Fruit fly (Drosophila melanogaster) ovary, adult (tissue): ENCODE measurements around the gene Setd3.

ENCODE experiments used
- CG17801 ChIP-seq: fragments of 200-800 bp; optimal IDR thresholded peaks from 2 replicates; lab custom pipeline; 2019; ENCODE audit warnings: missing biosample characterization, mild to moderate bottlenecking, missing genetic modification characterization, moderate library complexity; ENCODE audit not compliant: partially characterized antibody

The Setd3 gene

DNA sequence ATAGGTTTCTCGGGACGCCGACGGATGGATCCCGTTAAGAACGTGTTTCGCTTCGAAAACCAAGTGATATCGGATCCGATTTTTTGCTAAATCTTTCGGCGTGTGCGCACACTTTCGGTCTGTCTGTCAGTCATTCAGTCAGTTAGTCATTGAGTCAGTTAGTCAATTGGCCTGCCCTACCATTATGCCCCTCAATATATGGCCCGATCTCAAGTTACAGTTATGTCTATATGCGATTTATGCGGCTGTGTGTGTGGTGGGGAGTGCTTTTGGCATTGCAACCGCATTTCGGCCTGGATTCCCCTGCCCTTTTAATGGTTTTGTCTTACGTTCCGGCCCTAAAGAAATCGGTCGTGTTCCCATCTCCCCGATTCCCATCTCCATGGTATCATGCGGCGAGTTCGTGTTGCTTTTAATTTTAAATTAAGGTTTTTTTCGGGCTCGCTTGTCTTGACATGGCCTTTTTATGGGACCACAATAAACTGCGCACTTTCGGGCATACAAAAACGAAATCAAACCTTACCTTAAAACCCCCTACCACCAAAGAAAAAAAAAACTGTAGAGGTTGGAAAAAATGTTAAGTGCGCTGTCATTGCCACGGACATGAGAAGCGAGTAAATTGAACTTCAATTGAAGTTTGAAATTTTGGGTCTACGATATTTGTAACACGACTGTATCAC, 14.3 kb upstream of the Setd3 start:
- no peak for TF ChIP-seq CG17801

DNA sequence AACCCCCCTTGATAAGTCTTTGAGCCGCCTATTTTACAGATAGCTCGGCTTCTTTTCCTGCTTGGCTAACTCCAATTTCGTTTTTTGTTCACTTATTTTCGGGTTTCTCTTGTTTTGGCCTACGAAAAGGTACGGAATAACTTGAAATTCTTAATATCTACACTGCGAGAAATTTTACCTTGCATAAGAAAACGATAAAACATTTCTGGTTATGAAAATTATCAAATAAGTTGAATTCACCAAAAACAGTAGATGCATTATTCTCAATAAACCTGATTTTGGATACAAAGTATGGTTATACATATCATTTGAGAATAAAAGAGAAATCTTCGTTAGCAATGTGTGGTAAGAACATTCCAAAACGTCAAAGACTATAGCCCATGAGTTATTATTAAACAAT, 13.5 kb upstream of the Setd3 start:
- no peak for TF ChIP-seq CG17801

DNA sequence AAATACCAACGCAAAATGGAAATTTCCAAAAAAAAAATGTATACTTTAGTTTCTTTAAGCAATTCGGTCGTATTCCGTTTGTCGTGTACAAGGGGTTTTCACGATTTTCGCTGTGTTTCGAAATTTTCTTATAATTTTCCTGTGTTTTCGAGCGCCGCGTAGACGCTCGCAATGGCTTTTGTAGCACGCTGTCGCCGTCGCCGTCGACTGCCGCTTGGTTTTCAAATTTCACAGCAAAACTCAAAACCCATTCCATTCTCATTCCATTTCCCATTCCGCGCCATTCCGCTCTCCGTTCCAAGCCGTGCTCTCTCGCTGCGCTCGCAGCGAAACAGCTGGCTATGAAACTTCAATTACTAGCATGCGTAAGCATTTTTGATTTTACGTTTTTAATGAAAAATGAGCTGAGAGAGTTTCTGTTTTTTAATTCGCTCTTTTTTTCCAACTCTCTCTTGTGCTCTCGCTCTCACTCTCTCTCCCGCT, 13.0 kb upstream of the Setd3 start:
- TF ChIP-seq CG17801 = no peak

DNA sequence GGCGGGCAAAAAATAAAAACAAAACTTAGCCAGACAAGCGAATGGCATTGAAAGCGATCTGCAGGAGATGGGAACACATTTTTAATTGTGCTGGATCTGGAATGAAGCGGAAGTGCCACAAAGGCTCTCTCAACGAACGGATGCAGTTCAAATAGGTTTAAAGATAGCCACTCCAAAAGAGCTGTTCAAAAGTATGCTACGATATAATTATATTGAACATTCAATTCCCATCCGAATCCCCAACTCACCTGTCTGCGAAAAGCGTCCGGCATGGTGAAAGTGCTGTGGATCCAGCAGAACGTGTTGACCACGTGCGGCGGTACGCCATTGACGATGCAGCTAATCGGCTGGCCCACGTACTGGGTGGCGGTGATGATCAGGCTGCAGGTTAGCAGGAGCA, 8.4 kb upstream of the Setd3 start:
- TF ChIP-seq CG17801 = no peak

DNA sequence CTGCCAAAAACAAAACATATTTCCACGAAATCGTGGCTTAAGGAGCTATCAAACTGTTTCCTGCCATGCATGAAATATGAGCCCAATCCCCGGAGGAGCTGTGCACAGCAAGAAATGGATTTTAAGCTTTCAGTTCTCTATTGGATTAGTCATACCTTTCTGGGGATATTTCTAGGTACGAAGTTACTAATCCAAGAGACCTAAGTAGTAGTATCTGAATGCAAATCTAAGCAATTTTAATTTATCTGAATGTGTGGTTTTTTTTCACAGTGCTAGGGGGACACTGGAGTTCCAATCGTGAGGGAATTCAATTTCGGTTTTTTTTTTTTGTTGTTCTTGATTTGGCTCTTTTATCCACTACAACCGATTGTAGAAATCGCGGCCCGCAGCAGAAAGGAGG, 7.8 kb upstream of the Setd3 start:
- no peak for TF ChIP-seq CG17801

DNA sequence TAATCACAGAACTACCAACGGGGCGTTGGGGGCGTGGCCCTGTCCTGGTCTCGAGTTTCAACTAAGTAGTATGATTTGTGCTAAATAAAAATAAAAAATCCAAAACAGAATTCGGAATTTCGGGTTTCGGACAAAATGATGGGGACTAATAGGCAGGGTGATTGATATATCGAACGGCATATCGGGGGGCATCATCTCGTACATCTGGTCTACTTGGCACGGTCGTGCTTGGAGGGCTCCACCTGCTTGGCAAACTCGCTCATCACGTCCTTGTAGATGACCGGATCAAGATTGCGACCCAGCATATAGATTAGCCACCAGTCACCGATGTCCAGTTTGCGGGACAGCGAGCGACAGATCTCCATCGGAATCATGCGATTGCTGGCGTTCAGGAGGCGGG, 5.7 kb upstream of the Setd3 start:
- TF ChIP-seq CG17801 = no peak

DNA sequence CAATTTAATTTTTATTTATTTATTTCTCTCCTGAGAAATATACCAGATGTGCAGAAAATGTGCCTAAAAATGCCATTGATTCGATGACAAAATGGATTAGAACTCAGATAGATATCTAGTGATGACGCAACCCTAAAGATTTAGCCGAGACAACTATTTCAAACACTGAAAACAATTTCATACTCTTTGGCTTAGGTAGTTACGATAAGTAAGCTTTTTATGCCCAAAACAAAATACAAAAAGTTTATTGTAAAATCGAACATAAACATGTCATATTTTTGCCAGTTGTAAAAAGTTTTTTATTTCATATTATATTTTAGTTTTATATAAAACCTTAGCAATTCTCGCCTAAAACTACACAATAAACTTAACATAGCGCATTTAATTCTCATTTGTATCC, 4.8 kb upstream of the Setd3 start, which contains the start of gene CG3040:
Gene CG3040 (minus strand): TSS at position 54 of the 400 bp plus-strand sequence.
- TF ChIP-seq CG17801 = peak; percentile 60

DNA sequence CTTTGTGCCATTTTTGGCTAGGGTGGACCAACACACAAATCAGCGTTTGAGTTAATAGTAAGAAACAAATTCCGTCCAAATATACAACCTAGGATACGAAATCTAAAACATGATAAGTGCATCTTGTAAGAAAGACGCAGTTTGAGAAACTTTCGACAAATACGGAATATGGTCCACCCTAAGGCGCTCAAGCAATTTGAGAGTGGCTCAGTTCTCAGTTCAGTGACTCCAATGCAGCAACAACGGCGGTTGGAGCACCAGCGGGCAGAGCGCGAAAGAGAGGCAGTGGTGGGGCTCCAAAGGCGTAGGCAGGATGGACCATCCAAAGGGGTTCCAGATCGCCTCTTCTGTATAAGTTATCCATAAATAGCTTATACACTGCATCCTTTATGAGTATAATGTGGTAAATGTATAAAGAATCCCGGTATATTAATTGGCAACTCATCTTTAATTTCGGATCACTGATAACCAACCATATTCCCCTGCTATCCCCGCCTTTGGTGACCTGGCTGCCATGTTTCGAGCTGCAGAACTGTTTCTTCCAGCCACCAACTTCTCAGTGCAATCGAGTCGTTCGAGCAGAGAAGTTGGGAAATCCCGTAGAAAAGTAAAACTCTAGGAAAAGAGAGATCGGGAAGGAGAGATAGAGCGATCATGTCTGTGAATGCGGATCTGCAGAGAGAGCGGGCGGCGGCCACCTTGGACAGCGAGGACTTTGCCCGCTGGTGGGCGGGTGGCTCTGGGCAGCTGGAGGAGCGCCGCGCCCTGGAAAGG, 1.0 kb upstream of the Setd3 start, which contains the start of gene CG4586:
Gene CG4586 (plus strand): TSS at position 555 of the 774 bp plus-strand sequence.
- TF ChIP-seq CG17801 = peak; percentile 98

DNA sequence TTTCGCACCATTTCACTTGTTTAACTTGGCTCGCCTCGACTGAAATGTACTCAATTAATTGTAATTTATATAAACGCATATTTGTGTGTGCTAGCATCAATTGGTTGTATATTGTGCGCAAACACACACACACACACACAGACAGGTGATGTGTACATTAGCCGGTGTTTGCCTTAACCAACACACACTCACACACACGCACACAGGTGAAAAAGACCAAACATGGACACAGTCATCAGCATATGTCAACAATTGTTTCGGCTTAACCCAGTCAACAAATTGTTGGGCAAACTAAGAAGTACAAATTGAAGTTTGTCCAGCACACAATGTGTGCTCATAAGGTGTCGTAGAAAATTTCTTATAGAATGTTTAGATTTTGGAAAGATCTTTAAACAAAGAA, 31.1 kb downstream of the Setd3 start:
- TF ChIP-seq CG17801 = no peak

DNA sequence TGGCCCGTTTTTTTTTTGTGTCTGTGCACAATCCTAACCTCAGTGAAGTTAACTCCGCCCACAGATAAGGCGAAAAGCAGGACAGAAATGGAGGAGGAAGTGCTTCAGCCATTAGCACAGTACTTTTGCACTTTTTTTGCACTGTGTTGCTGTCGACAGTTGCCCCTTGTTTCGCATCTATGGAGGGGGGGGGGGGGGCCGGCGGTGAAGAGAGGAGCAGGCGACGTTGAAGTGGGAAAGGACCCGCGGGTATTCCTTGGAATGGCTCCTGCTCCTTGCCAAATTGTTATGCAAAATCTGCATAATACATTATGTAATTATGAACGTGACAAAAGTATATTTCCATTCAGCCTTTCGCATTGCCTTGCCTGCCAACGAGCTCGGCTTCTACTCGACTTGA, 31.7 kb downstream of the Setd3 start:
- no peak for TF ChIP-seq CG17801

DNA sequence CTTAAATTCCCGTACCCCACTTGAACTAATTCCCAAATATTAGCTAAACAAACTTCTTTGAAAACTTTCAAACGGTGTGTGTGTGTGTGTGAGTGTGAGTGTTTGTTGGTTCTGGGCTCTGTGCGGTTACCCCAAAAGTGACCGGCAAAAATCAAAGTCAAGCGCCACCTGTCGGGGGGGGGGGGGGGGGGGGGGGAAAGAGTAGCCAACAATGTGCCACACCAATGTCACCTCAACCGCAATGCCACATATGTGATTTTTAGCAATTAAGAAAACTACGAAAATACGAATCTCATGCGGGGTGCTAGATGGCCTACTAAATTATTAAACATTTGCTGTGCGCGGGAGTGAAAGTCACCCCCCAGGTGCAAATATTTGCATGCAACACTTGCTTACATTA, 34.8 kb downstream of the Setd3 start:
- no peak for TF ChIP-seq CG17801

DNA sequence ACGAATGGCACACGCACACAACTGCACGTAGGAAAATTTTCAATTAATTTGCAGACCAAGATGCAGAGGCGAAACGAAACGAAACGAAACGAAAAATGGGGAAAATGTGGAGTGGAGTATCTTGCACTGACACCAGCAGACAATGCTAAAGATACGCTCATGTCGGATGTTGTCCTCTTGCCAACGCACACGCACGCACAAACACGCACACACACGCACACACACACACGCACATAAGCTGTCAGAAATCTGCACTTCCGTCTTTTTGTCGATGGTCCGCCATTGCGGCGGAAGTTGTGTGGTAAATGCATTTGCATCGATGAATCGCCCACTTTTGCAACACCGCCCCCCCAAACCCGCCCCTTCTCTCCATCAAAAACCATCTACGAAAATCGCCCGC, 39.5 kb downstream of the Setd3 start:
- no peak for TF ChIP-seq CG17801

DNA sequence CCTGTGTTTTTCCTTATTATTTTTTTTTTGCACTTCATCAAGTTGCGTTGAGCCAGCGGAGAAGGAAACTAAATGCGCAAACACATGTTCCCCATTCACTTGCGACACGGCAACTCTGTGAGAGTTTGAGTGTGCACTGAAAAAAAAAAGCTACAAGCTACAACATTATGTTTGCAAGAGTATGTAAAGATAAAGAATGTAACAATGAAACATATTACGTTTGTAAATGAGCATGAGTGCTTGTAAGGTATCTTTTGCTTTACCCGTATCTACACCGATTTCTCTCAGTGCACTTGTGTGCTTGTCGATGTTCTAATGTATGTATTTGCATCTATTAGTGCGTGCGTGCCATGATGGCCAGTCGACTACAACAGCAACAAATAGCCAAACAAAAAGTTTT, 56.3 kb downstream of the Setd3 start:
- no peak for TF ChIP-seq CG17801

DNA sequence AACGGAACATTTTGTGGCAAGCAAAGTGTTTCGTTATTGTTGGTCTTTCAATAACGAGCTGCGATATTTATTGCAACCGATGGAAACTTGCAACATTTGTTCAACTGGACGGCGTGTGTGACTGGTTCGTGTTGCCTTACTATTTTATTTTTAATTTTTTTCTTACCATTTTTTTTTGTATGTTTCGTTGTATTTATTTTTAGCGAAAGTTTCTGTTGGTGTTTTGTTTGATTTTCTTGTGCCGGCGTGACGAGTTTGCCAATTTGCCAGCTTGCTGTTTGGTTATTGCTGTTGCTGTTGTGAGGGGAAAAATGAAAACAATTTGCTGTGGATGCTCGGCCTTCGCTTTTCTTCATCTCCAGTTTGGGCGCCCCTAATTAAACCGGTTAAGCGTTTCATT, 59.4 kb downstream of the Setd3 start:
- TF ChIP-seq CG17801 = no peak

DNA sequence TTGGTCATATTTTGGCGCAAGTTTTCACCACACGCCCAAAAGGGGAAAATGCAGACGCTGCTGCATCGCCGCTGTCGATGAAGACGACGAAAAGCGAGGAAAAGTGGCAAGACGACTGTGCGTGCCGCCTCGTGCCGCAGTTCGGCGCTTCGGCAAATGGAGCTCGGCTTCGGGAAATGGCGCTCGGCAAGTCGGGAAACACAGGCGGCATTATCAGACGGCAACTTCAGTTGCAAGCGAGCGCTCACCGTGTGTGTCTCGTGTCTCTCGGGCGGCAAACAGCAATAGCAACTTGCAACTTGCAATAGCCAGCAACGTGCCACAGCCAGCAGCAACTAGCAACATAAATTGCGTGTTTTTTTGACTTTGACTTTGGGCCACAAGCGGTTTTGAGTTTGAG, 60.5 kb downstream of the Setd3 start, which contains the start of gene CG14431:
Gene CG14431 (plus strand): TSS at position 200 of the 400 bp plus-strand sequence.
- no peak for TF ChIP-seq CG17801
